Fruit fly (Drosophila melanogaster) whole organism, prepupa: ENCODE data around the gene CG9330.

Source experiments
- Blimp-1 ChIP-seq: fragments of 200-800 bp; sonication (Bioruptor generic); optimal IDR thresholded peaks from 3 replicates; lab custom pipeline; 2017; ENCODE audit warnings: missing biosample characterization, missing genetic modification characterization, mild to moderate bottlenecking, moderate library complexity, missing genetic modification reagents
- CG10631 ChIP-seq: fragments of 200-800 bp; sonication (Bioruptor generic); optimal IDR thresholded peaks from 2 replicates; lab custom pipeline; 2016; ENCODE audit warnings: missing biosample characterization, missing genetic modification characterization
- CG10669 ChIP-seq: fragments of 200-800 bp; sonication (Bioruptor generic); optimal IDR thresholded peaks from 3 replicates; lab custom pipeline; 2018; ENCODE audit warnings: missing biosample characterization, mild to moderate bottlenecking, missing genetic modification characterization, moderate library complexity
- CG11294 ChIP-seq: fragments of 200-800 bp; sonication (Bioruptor generic); IDR thresholded peaks from 2 replicates; pipeline ENCODE4 v1.3.6; 2022; ENCODE audit warnings: missing biosample characterization, missing genetic modification characterization
- CG11762 ChIP-seq: fragments of 200-800 bp; sonication (Bioruptor generic); optimal IDR thresholded peaks from 3 replicates; lab custom pipeline; 2016; ENCODE audit warnings: missing biosample characterization, missing genetic modification characterization; ENCODE audit not compliant: insufficient read depth
- CG15336 ChIP-seq: fragments of 200-800 bp; sonication (Bioruptor generic); IDR thresholded peaks from 2 replicates; pipeline ENCODE4 v1.3.6; 2022; ENCODE audit warnings: missing biosample characterization, missing genetic modification characterization
- CG1621 ChIP-seq: fragments of 200-800 bp; sonication (Bioruptor generic); optimal IDR thresholded peaks from 3 replicates; lab custom pipeline; 2018; ENCODE audit warnings: missing biosample characterization, mild to moderate bottlenecking, missing genetic modification characterization
- CG16779 ChIP-seq: fragments of 200-800 bp; sonication (Bioruptor generic); optimal IDR thresholded peaks from 3 replicates; lab custom pipeline; 2017; ENCODE audit warnings: missing biosample characterization, mild to moderate bottlenecking, missing genetic modification characterization
- CG3032 ChIP-seq: fragments of 200-800 bp; optimal IDR thresholded peaks from 2 replicates; lab custom pipeline; 2019; ENCODE audit warnings: missing biosample characterization, mild to moderate bottlenecking, missing genetic modification characterization, moderate library complexity
- CG31627 ChIP-seq: fragments of 200-800 bp; sonication (Bioruptor generic); optimal IDR thresholded peaks from 3 replicates; lab custom pipeline; 2016; ENCODE audit warnings: missing biosample characterization, missing genetic modification characterization
- CG32006 ChIP-seq: fragments of 200-800 bp; sonication (Bioruptor generic); optimal IDR thresholded peaks from 3 replicates; lab custom pipeline; 2017; ENCODE audit warnings: missing biosample characterization, mild to moderate bottlenecking, missing genetic modification characterization
- CG34406 ChIP-seq: fragments of 200-800 bp; sonication (Bioruptor generic); optimal IDR thresholded peaks from 3 replicates; lab custom pipeline; 2016; ENCODE audit warnings: missing biosample characterization, missing genetic modification characterization
- CG3919 ChIP-seq: fragments of 200-800 bp; sonication (Bioruptor generic); optimal IDR thresholded peaks from 3 replicates; lab custom pipeline; 2016; ENCODE audit warnings: missing biosample characterization, missing genetic modification characterization
- CG6792 ChIP-seq: fragments of 200-800 bp; sonication (Bioruptor generic); optimal IDR thresholded peaks from 3 replicates; lab custom pipeline; 2016; ENCODE audit warnings: missing biosample characterization, missing genetic modification characterization
- CG6808 ChIP-seq: fragments of 200-800 bp; sonication (Bioruptor generic); optimal IDR thresholded peaks from 3 replicates; lab custom pipeline; 2017; ENCODE audit warnings: missing biosample characterization, missing genetic modification characterization, mild to moderate bottlenecking, moderate library complexity, missing genetic modification reagents
- CG8119 ChIP-seq: fragments of 200-800 bp; sonication (Bioruptor generic); IDR thresholded peaks from 3 replicates; pipeline ENCODE4 v1.3.6; 2022; ENCODE audit warnings: missing biosample characterization, missing genetic modification characterization
- CG8319 ChIP-seq: fragments of 200-800 bp; sonication (Bioruptor generic); optimal IDR thresholded peaks from 3 replicates; lab custom pipeline; 2016; ENCODE audit warnings: missing biosample characterization, missing genetic modification characterization
- CG8632 ChIP-seq: fragments of 200-800 bp; sonication (Bioruptor generic); optimal IDR thresholded peaks from 3 replicates; lab custom pipeline; 2016; ENCODE audit warnings: missing biosample characterization, missing genetic modification characterization
- CG9139 ChIP-seq: fragments of 200-800 bp; sonication (Bioruptor generic); optimal IDR thresholded peaks from 3 replicates; lab custom pipeline; 2017; ENCODE audit warnings: missing biosample characterization, mild to moderate bottlenecking, missing genetic modification characterization
- Eip75B ChIP-seq: fragments of 200-800 bp; sonication (Bioruptor generic); optimal IDR thresholded peaks from 3 replicates; lab custom pipeline; 2016; ENCODE audit warnings: missing biosample characterization, missing genetic modification characterization
- Eip78C ChIP-seq: fragments of 200-800 bp; sonication (Bioruptor generic); peaks from one replicate; lab custom pipeline; 2016; ENCODE audit warnings: missing biosample characterization, missing genetic modification characterization
- Ets96B ChIP-seq: fragments of 200-800 bp; optimal IDR thresholded peaks from 2 replicates; lab custom pipeline; 2019; ENCODE audit warnings: missing biosample characterization, mild to moderate bottlenecking, missing genetic modification characterization, moderate library complexity
- Hr38 ChIP-seq: sonication (Bioruptor generic); optimal IDR thresholded peaks from 2 replicates; lab custom pipeline; 2016; ENCODE audit warnings: missing biosample characterization, missing genetic modification characterization
- Hr39 ChIP-seq: fragments of 200-800 bp; sonication (Bioruptor generic); optimal IDR thresholded peaks from 2 replicates; lab custom pipeline; 2016; ENCODE audit warnings: missing biosample characterization, missing genetic modification characterization
- Hr4 ChIP-seq: fragments of 200-800 bp; sonication (Bioruptor generic); optimal IDR thresholded peaks from 3 replicates; lab custom pipeline; 2016; ENCODE audit warnings: missing biosample characterization, missing genetic modification characterization
- Lpt ChIP-seq: fragments of 200-800 bp; sonication (Bioruptor generic); optimal IDR thresholded peaks from 3 replicates; lab custom pipeline; 2016; ENCODE audit warnings: missing biosample characterization, missing genetic modification characterization
- Met ChIP-seq: fragments of 200-800 bp; sonication (Bioruptor generic); optimal IDR thresholded peaks from 3 replicates; lab custom pipeline; 2016; ENCODE audit warnings: missing biosample characterization, missing genetic modification characterization
- OdsH ChIP-seq: fragments of 200-800 bp; sonication (Bioruptor generic); optimal IDR thresholded peaks from 3 replicates; lab custom pipeline; 2016; ENCODE audit warnings: missing biosample characterization, missing genetic modification characterization
- Smox ChIP-seq: fragments of 200-800 bp; sonication (Bioruptor generic); optimal IDR thresholded peaks from 3 replicates; lab custom pipeline; 2016; ENCODE audit warnings: missing biosample characterization, missing genetic modification characterization
- Sox102F ChIP-seq: fragments of 200-800 bp; sonication (Bioruptor generic); optimal IDR thresholded peaks from 2 replicates; lab custom pipeline; 2016; ENCODE audit warnings: missing biosample characterization, mild to moderate bottlenecking, missing genetic modification characterization
- Sox14 ChIP-seq: fragments of 200-800 bp; sonication (Bioruptor generic); optimal IDR thresholded peaks from 3 replicates; lab custom pipeline; 2016; ENCODE audit warnings: missing biosample characterization, missing genetic modification characterization
- acj6 ChIP-seq: fragments of 200-800 bp; sonication (Bioruptor generic); optimal IDR thresholded peaks from 3 replicates; lab custom pipeline; 2016; ENCODE audit warnings: missing biosample characterization, missing genetic modification characterization
- cyc ChIP-seq: fragments of 200-800 bp; sonication (Bioruptor generic); optimal IDR thresholded peaks from 3 replicates; lab custom pipeline; 2016; ENCODE audit warnings: missing biosample characterization, missing genetic modification characterization
- dac ChIP-seq: fragments of 200-800 bp; sonication (Bioruptor generic); optimal IDR thresholded peaks from 2 replicates; lab custom pipeline; 2017; ENCODE audit warnings: missing biosample characterization, mild to moderate bottlenecking, missing genetic modification characterization
- dsx ChIP-seq: fragments of 200-800 bp; optimal IDR thresholded peaks from 3 replicates; lab custom pipeline; 2019; ENCODE audit warnings: missing biosample characterization, mild to moderate bottlenecking, missing genetic modification characterization, moderate library complexity; ENCODE audit not compliant: poor library complexity, severe bottlenecking
- eg ChIP-seq: fragments of 200-800 bp; sonication (Bioruptor generic); IDR thresholded peaks from 3 replicates; pipeline ENCODE4 v1.3.6; 2022; ENCODE audit warnings: missing biosample characterization, missing genetic modification characterization
- esn ChIP-seq: fragments of 200-800 bp; sonication (Bioruptor generic); optimal IDR thresholded peaks from 2 replicates; lab custom pipeline; 2016; ENCODE audit warnings: missing biosample characterization, mild to moderate bottlenecking, missing genetic modification characterization, moderate library complexity
- fd85E ChIP-seq: fragments of 200-800 bp; sonication (Bioruptor generic); optimal IDR thresholded peaks from 3 replicates; lab custom pipeline; 2016; ENCODE audit warnings: missing biosample characterization, missing genetic modification characterization
- fkh ChIP-seq: fragments of 200-800 bp; sonication (Bioruptor generic); optimal IDR thresholded peaks from 3 replicates; lab custom pipeline; 2017; ENCODE audit warnings: missing biosample characterization, mild to moderate bottlenecking, missing genetic modification characterization, moderate library complexity
- lz ChIP-seq: fragments of 200-800 bp; sonication (Bioruptor generic); optimal IDR thresholded peaks from 3 replicates; lab custom pipeline; 2016; ENCODE audit warnings: missing biosample characterization, missing genetic modification characterization
- net ChIP-seq: fragments of 200-800 bp; sonication (Bioruptor generic); optimal IDR thresholded peaks from 3 replicates; lab custom pipeline; 2016; ENCODE audit warnings: missing biosample characterization, missing genetic modification characterization
- pdm3 ChIP-seq: fragments of 200-800 bp; sonication (Bioruptor generic); optimal IDR thresholded peaks from 3 replicates; lab custom pipeline; 2016; ENCODE audit warnings: missing biosample characterization, missing genetic modification characterization
- spab ChIP-seq: fragments of 200-800 bp; sonication (Bioruptor generic); optimal IDR thresholded peaks from 2 replicates; lab custom pipeline; 2017; ENCODE audit warnings: missing biosample characterization, mild to moderate bottlenecking, missing genetic modification characterization, missing genetic modification reagents
- ss ChIP-seq, 2 experiments: fragments of 200-800 bp; sonication (Bioruptor generic); optimal IDR thresholded peaks; 2 replicates in 1 of 2; 3 replicates in 1 of 2; lab custom pipeline; 2017 to 2018; ENCODE audit warnings: mild to moderate bottlenecking in 2 of 2, missing biosample characterization in 2 of 2, missing genetic modification characterization in 2 of 2, moderate library complexity in 1 of 2
- svp ChIP-seq: fragments of 200-800 bp; sonication (Bioruptor generic); peaks from one replicate; lab custom pipeline; 2016; ENCODE audit warnings: missing biosample characterization, missing genetic modification characterization
- vri ChIP-seq: fragments of 200-800 bp; sonication (Bioruptor generic); optimal IDR thresholded peaks from 3 replicates; lab custom pipeline; 2016; ENCODE audit warnings: missing biosample characterization, mild to moderate bottlenecking, missing genetic modification characterization

The CG9330 gene

dm6 chr3L:19636821-19637460, 50.9 kb downstream of the CG9330 start:
- TF ChIP-seq CG1621 (tag; lab: Kevin White, UChicago) (no peak), eg (no peak), CG10669 (GFP tag; lab: Kevin White, UChicago) (no peak), dsx (peak; percentile 2), Ets96B (tag; lab: Kevin White, UChicago) (peak; percentile 2), fkh (GFP tag; lab: Kevin White, UChicago) (peak; percentile 67), OdsH (GFP tag; lab: Kevin White, UChicago) (peak; percentile 13), CG6792 (GFP tag; lab: Kevin White, UChicago) (no peak), vri (no peak), ss (GFP tag; optimal IDR thresholded peaks at IDR 0.05; lab: Kevin White, UChicago) (no peak), Sox102F (GFP tag; lab: Kevin White, UChicago) (peak; percentile 27), Hr38 (no peak), Eip75B (GFP tag; lab: Kevin White, UChicago) (peak; percentile 8), Met (GFP tag; lab: Kevin White, UChicago) (peak; percentile 47), Eip78C (GFP tag; lab: Kevin White, UChicago) (peak; percentile 84), CG9139 (GFP tag; lab: Kevin White, UChicago) (no peak), Smox (peak; percentile 22), Blimp-1 (GFP tag; lab: Kevin White, UChicago) (no peak), CG8632 (GFP tag; lab: Kevin White, UChicago) (no peak), CG15336 (GFP tag; lab: Robert Waterston, UW) (peak; percentile 37; the same call in 1 of the 2 replicates), CG3032 (peak; percentile 38), CG3919 (GFP tag; lab: Kevin White, UChicago) (no peak), esn (GFP tag; lab: Kevin White, UChicago) (peak; percentile 52), Hr39 (GFP tag; lab: Kevin White, UChicago) (no peak), CG10631 (peak; percentile 33), Lpt (no peak), fd85E (no peak), Hr4 (no peak), lz (GFP tag; lab: Kevin White, UChicago) (peak; percentile 3), CG6808 (peak; percentile 17), net (no peak), CG8319 (GFP tag; lab: Kevin White, UChicago) (no peak), CG8119 (no peak), CG11762 (GFP tag; lab: Kevin White, UChicago) (no peak), svp (GFP tag; lab: Kevin White, UChicago) (no peak), dac (GFP tag; lab: Kevin White, UChicago) (no peak), spab (GFP tag; lab: Kevin White, UChicago) (no peak), CG34406 (no peak), CG16779 (tag; lab: Kevin White, UChicago) (no peak), acj6 (GFP tag; lab: Kevin White, UChicago) (peak; percentile 10), Sox14 (GFP tag; lab: Kevin White, UChicago) (peak; percentile 8), cyc (GFP tag; lab: Kevin White, UChicago) (peak; percentile 8), CG31627 (no peak), CG32006 (no peak), CG11294 (GFP tag; lab: Robert Waterston, UW) (no peak), pdm3 (GFP tag; lab: Kevin White, UChicago) (peak; percentile 16)
